Worm (Caenorhabditis elegans): ENCODE results near the gene W05H5.1.

Gene W05H5.1

ce11 chrII:12436717-12437116 lies 7.9 kb downstream of the W05H5.1 start:
- TF ChIP-seq lim-7 (GFP tag; IDR thresholded peaks at IDR 0.05): 0 out of 2 replicates have a peak, but pooled peaks have one; percentile 32
- no peak for TF ChIP-seq unc-130 (GFP tag; optimal IDR thresholded peaks at IDR 0.05)

ce11 chrII:12435202-12435872 lies 9.2 kb downstream of the W05H5.1 start:
- TF ChIP-seq php-3 (GFP tag; IDR thresholded peaks at IDR 0.05): no peak
- peak; percentile 63; the same call in 1 of the 2 replicates for TF ChIP-seq lim-7 (GFP tag; IDR thresholded peaks at IDR 0.05)
- peak; percentile 57; the same call in 1 of the 2 replicates for TF ChIP-seq egl-43 (GFP tag; IDR thresholded peaks at IDR 0.05)
- TF ChIP-seq unc-62 (GFP tag; optimal IDR thresholded peaks at IDR 0.05 in 1 of 2): no peak
- TF ChIP-seq unc-62 (tag; optimal IDR thresholded peaks at IDR 0.05): no peak
- TF ChIP-seq dmd-9 (GFP tag; IDR thresholded peaks at IDR 0.05): 0 out of 2 replicates have a peak, but pooled peaks have one; percentile 61
- no peak for TF ChIP-seq skn-1 (tag; optimal IDR thresholded peaks at IDR 0.05)
- no peak for TF ChIP-seq snpc-4 (tag; optimal IDR thresholded peaks at IDR 0.05)
- no peak for TF ChIP-seq R02D3.7 (tag; optimal IDR thresholded peaks at IDR 0.05)
- TF ChIP-seq spr-3 (GFP tag; optimal IDR thresholded peaks at IDR 0.05): no peak
- TF ChIP-seq set-16 (GFP tag; IDR thresholded peaks at IDR 0.05): peak; percentile 62
- peak; percentile 18; the same call in 1 of the 2 replicates for TF ChIP-seq pha-4 (GFP tag; IDR thresholded peaks at IDR 0.05)
- TF ChIP-seq pha-4 (tag; optimal IDR thresholded peaks at IDR 0.05): no peak
- TF ChIP-seq zfp-3 (GFP tag; conservative IDR thresholded peaks at IDR 0.05): no peak
- no peak for TF ChIP-seq unc-39 (tag; optimal IDR thresholded peaks at IDR 0.05)
- no peak for TF ChIP-seq madf-5 (GFP tag; IDR thresholded peaks at IDR 0.05)
- TF ChIP-seq nhr-28 (tag; optimal IDR thresholded peaks at IDR 0.05): no peak
- no peak for TF ChIP-seq mes-2 (tag; optimal IDR thresholded peaks at IDR 0.05; ENCODE audit: poor library complexity, severe bottlenecking)
- TF ChIP-seq jun-1 (tag; optimal IDR thresholded peaks at IDR 0.05): no peak
- no peak for TF ChIP-seq zip-11 (GFP tag; IDR thresholded peaks at IDR 0.05)
- no peak for TF ChIP-seq unc-130 (GFP tag; optimal IDR thresholded peaks at IDR 0.05)
- TF ChIP-seq tag-97 (GFP tag; IDR thresholded peaks at IDR 0.05): no peak
- no peak for TF ChIP-seq Y105C5A.15 (GFP tag; IDR thresholded peaks at IDR 0.05)
- no peak for TF ChIP-seq hlh-11 (tag; optimal IDR thresholded peaks at IDR 0.05)
- TF ChIP-seq mdt-29 (GFP tag; IDR thresholded peaks at IDR 0.05): no peak
- no peak for TF ChIP-seq lin-38 (GFP tag; IDR thresholded peaks at IDR 0.05)
- peak; percentile 42; the same call in 1 of the 2 replicates for TF ChIP-seq vab-7 (GFP tag; IDR thresholded peaks at IDR 0.05)
- no peak for TF ChIP-seq saeg-2 (GFP tag; IDR thresholded peaks at IDR 0.05)
- no peak for TF ChIP-seq daf-8 (GFP tag; IDR thresholded peaks at IDR 0.05)
- no peak for TF ChIP-seq ceh-28 (tag; optimal IDR thresholded peaks at IDR 0.05)
- no peak for TF ChIP-seq ctbp-1 (GFP tag; IDR thresholded peaks at IDR 0.05)
- no peak for TF ChIP-seq Y48G9A.11 (GFP tag; IDR thresholded peaks at IDR 0.05)
- TF ChIP-seq lin-1 (GFP tag; IDR thresholded peaks at IDR 0.05): no peak
- TF ChIP-seq tra-1 (GFP tag; IDR thresholded peaks at IDR 0.05): no peak
- no peak for TF ChIP-seq nhr-42 (GFP tag; IDR thresholded peaks at IDR 0.05)
- no peak for TF ChIP-seq ceh-32 (tag; optimal IDR thresholded peaks at IDR 0.05; ENCODE audit: poor library complexity)
- no peak for TF ChIP-seq hmg-1.1 (GFP tag; IDR thresholded peaks at IDR 0.05)
- TF ChIP-seq lin-13 (GFP tag; optimal IDR thresholded peaks at IDR 0.05): no peak
- TF ChIP-seq dmd-8 (GFP tag; IDR thresholded peaks at IDR 0.05): 0 out of 2 replicates have a peak, but pooled peaks have one; percentile 47
- TF ChIP-seq lsy-2 (tag; optimal IDR thresholded peaks at IDR 0.05): no peak
- TF ChIP-seq nhr-41 (GFP tag; IDR thresholded peaks at IDR 0.05): no peak
- no peak for TF ChIP-seq arid-1 (GFP tag; conservative IDR thresholded peaks at IDR 0.05)
- TF ChIP-seq sdz-12 (GFP tag; optimal IDR thresholded peaks at IDR 0.05): no peak
- no peak for TF ChIP-seq ZK546.5 (tag; optimal IDR thresholded peaks at IDR 0.05)
- no peak for TF ChIP-seq hlh-30 (tag; optimal IDR thresholded peaks at IDR 0.05; ENCODE audit: insufficient read depth)
